Worm (Caenorhabditis elegans) whole organism, L4/young adult: ENCODE measurements around the gene K12H6.6.

Experiments
- W03F9.2 ChIP-seq: fragments of 150-350 bp; optimal IDR thresholded peaks from 2 replicates; lab custom pipeline; 2014; ENCODE audit warnings: missing biosample characterization, missing genetic modification characterization
- dao-5 ChIP-seq: sonication (generic microtip); optimal IDR thresholded peaks from 2 replicates; lab custom pipeline; 2016; ENCODE audit warnings: missing genotype, missing genetic modification characterization, moderate library complexity, missing compliant biosample characterization

DNA sequence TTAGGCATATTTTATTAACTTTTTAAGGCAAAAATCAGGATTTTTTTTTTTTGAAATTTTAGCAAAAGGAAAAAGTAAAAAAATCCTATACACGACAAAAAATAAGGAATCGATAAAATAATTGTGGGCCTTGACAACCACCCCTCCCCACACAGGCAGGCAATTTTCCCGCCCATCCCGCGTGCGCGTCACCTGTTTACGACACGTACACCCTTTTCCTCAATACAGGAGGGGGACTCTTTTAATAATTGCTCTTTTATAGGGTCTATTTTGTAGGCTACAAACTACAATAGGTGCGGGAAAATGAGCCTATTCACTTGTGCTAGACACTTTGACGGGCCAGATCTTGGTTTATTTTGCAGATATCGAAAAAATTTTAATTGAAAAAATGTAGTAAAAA lies 1.5 kb upstream of the K12H6.6 start:
- TF ChIP-seq dao-5 (tag; lab: Kevin White, UChicago) (no peak), W03F9.2 (tag; lab: Kevin White, UChicago) (no peak)
